Worm (Caenorhabditis elegans): ENCODE results near the gene T14B4.9.
A peak's percentile ranks its signal among the peaks of the same experiment; 100 is the strongest.

T14B4.9 gene

ce11 chrII:6683663-6684285 is 49.8 kb downstream of the T14B4.9 start, which contains the start of gene gyf-1:
gyf-1 (plus strand) TSS chrII:6684235.
- TF ChIP-seq nhr-20 (tag; optimal IDR thresholded peaks at IDR 0.05) (peak; percentile 46), rnt-1 (tag; optimal IDR thresholded peaks at IDR 0.05) (peak; percentile 50), nhr-47 (tag; optimal IDR thresholded peaks at IDR 0.05) (peak; percentile 37), nhr-84 (tag; optimal IDR thresholded peaks at IDR 0.05) (no peak), lin-15B (tag; optimal IDR thresholded peaks at IDR 0.05) (peak; percentile 58), fkh-4 (tag; optimal IDR thresholded peaks at IDR 0.05; ENCODE audit: borderline replicate concordance) (no peak), lin-35 (GFP tag; optimal IDR thresholded peaks at IDR 0.05) (peak in 1 of 2 experiments; percentile 32), Y116A8C.19 (tag; optimal IDR thresholded peaks at IDR 0.05; ENCODE audit: borderline replicate concordance) (no peak), ceh-82 (tag; optimal IDR thresholded peaks at IDR 0.05) (peak in 1 of 3 experiments; percentile 53), mab-9 (GFP tag; IDR thresholded peaks at IDR 0.05) (no peak), mdl-1 (tag; optimal IDR thresholded peaks at IDR 0.05) (peak in 1 of 2 experiments; percentile 55), aly-2 (tag; optimal IDR thresholded peaks at IDR 0.05) (peak; percentile 3), vab-15 (tag; optimal IDR thresholded peaks at IDR 0.05) (peak; percentile 10), dpl-1 (GFP tag; optimal IDR thresholded peaks at IDR 0.05) (peak in 2 of 3 experiments; percentile 5 to 14), fkh-8 (tag; optimal IDR thresholded peaks at IDR 0.05) (peak; percentile 47), blmp-1 (tag; optimal IDR thresholded peaks at IDR 0.05) (peak; percentile 10), F16B12.6 (tag; optimal IDR thresholded peaks at IDR 0.05) (peak; percentile 23), elt-2 (tag; optimal IDR thresholded peaks at IDR 0.05) (peak; percentile 17), alr-1 (tag; optimal IDR thresholded peaks at IDR 0.05; ENCODE audit: borderline replicate concordance) (no peak), jun-1 (tag; optimal IDR thresholded peaks at IDR 0.05) (no peak), lin-14 (GFP tag; optimal IDR thresholded peaks at IDR 0.05) (peak; percentile 76), nhr-85 (tag) (no peak), snu-23 (GFP tag; optimal IDR thresholded peaks at IDR 0.05) (peak; percentile 39), tbx-2 (tag; optimal IDR thresholded peaks at IDR 0.05) (peak; percentile 24), nhr-71 (tag; optimal IDR thresholded peaks at IDR 0.05) (peak; percentile 57), nhr-77 (tag; optimal IDR thresholded peaks at IDR 0.05) (peak; percentile 8), efl-1 (optimal IDR thresholded peaks at IDR 0.05) (peak; percentile 36 to 38), efl-1 (GFP tag; optimal IDR thresholded peaks at IDR 0.05 in 1 of 2) (peak; percentile 13 to 29), pqm-1 (tag; optimal IDR thresholded peaks at IDR 0.05) (no peak), swsn-7 (tag; optimal IDR thresholded peaks at IDR 0.05) (peak; percentile 30), lsy-2 (tag; optimal IDR thresholded peaks at IDR 0.05) (peak in 1 of 2 experiments; percentile 51)

- TF ChIP-seq nhr-85 (tag) (peak; percentile 13), nhr-12 (tag; optimal IDR thresholded peaks at IDR 0.05) (no peak), hlh-17 (GFP tag; optimal IDR thresholded peaks at IDR 0.05; ENCODE audit: borderline replicate concordance) (no peak), isw-1 (GFP tag; IDR thresholded peaks at IDR 0.05) (no peak)
Measured at ce11 chrII:6682918-6683317, 50.7 kb downstream of the T14B4.9 start.

- TF ChIP-seq snpc-4 (tag; optimal IDR thresholded peaks at IDR 0.05) (no peak), C34B4.2 (tag; optimal IDR thresholded peaks at IDR 0.05) (no peak), blmp-1 (tag; optimal IDR thresholded peaks at IDR 0.05) (no peak), lin-14 (GFP tag; optimal IDR thresholded peaks at IDR 0.05) (no peak), unc-62 (GFP tag; optimal IDR thresholded peaks at IDR 0.05) (no peak), nhr-47 (tag; optimal IDR thresholded peaks at IDR 0.05) (no peak), ama-1 (optimal IDR thresholded peaks at IDR 0.05) (no peak), lin-15B (tag; optimal IDR thresholded peaks at IDR 0.05) (no peak), zip-4 (GFP tag; optimal IDR thresholded peaks at IDR 0.05) (no peak), egl-27 (tag; optimal IDR thresholded peaks at IDR 0.05) (no peak), ceh-8 (GFP tag; optimal IDR thresholded peaks at IDR 0.05) (no peak), aly-2 (tag; optimal IDR thresholded peaks at IDR 0.05) (no peak), pqm-1 (tag; optimal IDR thresholded peaks at IDR 0.05) (no peak), unc-30 (tag; optimal IDR thresholded peaks at IDR 0.05) (no peak)
Measured at ce11 chrII:6681478-6681877, 52.1 kb downstream of the T14B4.9 start.

Data from whole organism, L1 larva.